Fruit fly (Drosophila melanogaster) whole organism, prepupa: ENCODE data around the gene ZnT77C.

Source experiments
- CG10631 ChIP-seq: fragments of 200-800 bp; sonication (Bioruptor generic); optimal IDR thresholded peaks from 2 replicates; lab custom pipeline; 2016; ENCODE audit warnings: missing biosample characterization, missing genetic modification characterization
- CG11294 ChIP-seq: fragments of 200-800 bp; sonication (Bioruptor generic); IDR thresholded peaks from 2 replicates; pipeline ENCODE4 v1.3.6; 2022; ENCODE audit warnings: missing biosample characterization, missing genetic modification characterization
- CG11762 ChIP-seq: fragments of 200-800 bp; sonication (Bioruptor generic); optimal IDR thresholded peaks from 3 replicates; lab custom pipeline; 2016; ENCODE audit warnings: missing biosample characterization, missing genetic modification characterization; ENCODE audit not compliant: insufficient read depth
- CG31627 ChIP-seq: fragments of 200-800 bp; sonication (Bioruptor generic); optimal IDR thresholded peaks from 3 replicates; lab custom pipeline; 2016; ENCODE audit warnings: missing biosample characterization, missing genetic modification characterization
- CG32006 ChIP-seq: fragments of 200-800 bp; sonication (Bioruptor generic); optimal IDR thresholded peaks from 3 replicates; lab custom pipeline; 2017; ENCODE audit warnings: missing biosample characterization, mild to moderate bottlenecking, missing genetic modification characterization
- CG34406 ChIP-seq: fragments of 200-800 bp; sonication (Bioruptor generic); optimal IDR thresholded peaks from 3 replicates; lab custom pipeline; 2016; ENCODE audit warnings: missing biosample characterization, missing genetic modification characterization
- CG3919 ChIP-seq: fragments of 200-800 bp; sonication (Bioruptor generic); optimal IDR thresholded peaks from 3 replicates; lab custom pipeline; 2016; ENCODE audit warnings: missing biosample characterization, missing genetic modification characterization
- CG4318 ChIP-seq: fragments of 200-800 bp; sonication (Bioruptor generic); optimal IDR thresholded peaks from 3 replicates; lab custom pipeline; 2017; ENCODE audit warnings: missing biosample characterization, mild to moderate bottlenecking, missing genetic modification characterization
- CG6163 ChIP-seq: fragments of 200-800 bp; sonication (Bioruptor generic); IDR thresholded peaks from 3 replicates; pipeline ENCODE4 v1.3.6; 2022; ENCODE audit warnings: missing biosample characterization, missing genetic modification characterization
- CG6276 ChIP-seq: fragments of 200-800 bp; sonication (Bioruptor generic); optimal IDR thresholded peaks from 2 replicates; lab custom pipeline; 2017; ENCODE audit warnings: missing biosample characterization, mild to moderate bottlenecking, missing genetic modification characterization
- CG8319 ChIP-seq: fragments of 200-800 bp; sonication (Bioruptor generic); optimal IDR thresholded peaks from 3 replicates; lab custom pipeline; 2016; ENCODE audit warnings: missing biosample characterization, missing genetic modification characterization
- CG9139 ChIP-seq: fragments of 200-800 bp; sonication (Bioruptor generic); optimal IDR thresholded peaks from 3 replicates; lab custom pipeline; 2017; ENCODE audit warnings: missing biosample characterization, mild to moderate bottlenecking, missing genetic modification characterization
- Eip75B ChIP-seq: fragments of 200-800 bp; sonication (Bioruptor generic); optimal IDR thresholded peaks from 3 replicates; lab custom pipeline; 2016; ENCODE audit warnings: missing biosample characterization, missing genetic modification characterization
- Eip78C ChIP-seq: fragments of 200-800 bp; sonication (Bioruptor generic); peaks from one replicate; lab custom pipeline; 2016; ENCODE audit warnings: missing biosample characterization, missing genetic modification characterization
- Eip93F ChIP-seq: fragments of 200-800 bp; sonication (Bioruptor generic); optimal IDR thresholded peaks from 2 replicates; lab custom pipeline; 2016; ENCODE audit warnings: missing biosample characterization, mild to moderate bottlenecking, missing genetic modification characterization
- Ets21C ChIP-seq: fragments of 200-800 bp; sonication (Bioruptor generic); optimal IDR thresholded peaks from 3 replicates; lab custom pipeline; 2016; ENCODE audit warnings: missing biosample characterization, missing genetic modification characterization
- Hr38 ChIP-seq: sonication (Bioruptor generic); optimal IDR thresholded peaks from 2 replicates; lab custom pipeline; 2016; ENCODE audit warnings: missing biosample characterization, missing genetic modification characterization
- Hr39 ChIP-seq: fragments of 200-800 bp; sonication (Bioruptor generic); optimal IDR thresholded peaks from 2 replicates; lab custom pipeline; 2016; ENCODE audit warnings: missing biosample characterization, missing genetic modification characterization
- Hr4 ChIP-seq: fragments of 200-800 bp; sonication (Bioruptor generic); optimal IDR thresholded peaks from 3 replicates; lab custom pipeline; 2016; ENCODE audit warnings: missing biosample characterization, missing genetic modification characterization
- Lpt ChIP-seq: fragments of 200-800 bp; sonication (Bioruptor generic); optimal IDR thresholded peaks from 3 replicates; lab custom pipeline; 2016; ENCODE audit warnings: missing biosample characterization, missing genetic modification characterization
- OdsH ChIP-seq: fragments of 200-800 bp; sonication (Bioruptor generic); optimal IDR thresholded peaks from 3 replicates; lab custom pipeline; 2016; ENCODE audit warnings: missing biosample characterization, missing genetic modification characterization
- Smox ChIP-seq: fragments of 200-800 bp; sonication (Bioruptor generic); optimal IDR thresholded peaks from 3 replicates; lab custom pipeline; 2016; ENCODE audit warnings: missing biosample characterization, missing genetic modification characterization
- Sox15 ChIP-seq: fragments of 200-800 bp; sonication (Bioruptor generic); optimal IDR thresholded peaks from 3 replicates; lab custom pipeline; 2016; ENCODE audit warnings: missing biosample characterization, missing genetic modification characterization
- achi ChIP-seq: fragments of 200-800 bp; sonication (Bioruptor generic); optimal IDR thresholded peaks from 3 replicates; lab custom pipeline; 2016; ENCODE audit warnings: missing biosample characterization, missing genetic modification characterization
- cyc ChIP-seq: fragments of 200-800 bp; sonication (Bioruptor generic); optimal IDR thresholded peaks from 3 replicates; lab custom pipeline; 2016; ENCODE audit warnings: missing biosample characterization, missing genetic modification characterization
- dac ChIP-seq: fragments of 200-800 bp; sonication (Bioruptor generic); optimal IDR thresholded peaks from 2 replicates; lab custom pipeline; 2017; ENCODE audit warnings: missing biosample characterization, mild to moderate bottlenecking, missing genetic modification characterization
- esn ChIP-seq: fragments of 200-800 bp; sonication (Bioruptor generic); optimal IDR thresholded peaks from 2 replicates; lab custom pipeline; 2016; ENCODE audit warnings: missing biosample characterization, mild to moderate bottlenecking, missing genetic modification characterization, moderate library complexity
- fd59A ChIP-seq: fragments of 200-800 bp; sonication (Bioruptor generic); optimal IDR thresholded peaks from 2 replicates; lab custom pipeline; 2017; ENCODE audit warnings: missing biosample characterization, mild to moderate bottlenecking, missing genetic modification characterization, missing genetic modification reagents
- lz ChIP-seq: fragments of 200-800 bp; sonication (Bioruptor generic); optimal IDR thresholded peaks from 3 replicates; lab custom pipeline; 2016; ENCODE audit warnings: missing biosample characterization, missing genetic modification characterization
- salr ChIP-seq, 2 experiments: fragments of 200-800 bp; sonication (Bioruptor generic); optimal IDR thresholded peaks; 3 replicates each; lab custom pipeline; 2016 to 2018; ENCODE audit warnings: missing biosample characterization in 2 of 2, missing genetic modification characterization in 2 of 2, mild to moderate bottlenecking in 1 of 2

ZnT77C gene

DNA sequence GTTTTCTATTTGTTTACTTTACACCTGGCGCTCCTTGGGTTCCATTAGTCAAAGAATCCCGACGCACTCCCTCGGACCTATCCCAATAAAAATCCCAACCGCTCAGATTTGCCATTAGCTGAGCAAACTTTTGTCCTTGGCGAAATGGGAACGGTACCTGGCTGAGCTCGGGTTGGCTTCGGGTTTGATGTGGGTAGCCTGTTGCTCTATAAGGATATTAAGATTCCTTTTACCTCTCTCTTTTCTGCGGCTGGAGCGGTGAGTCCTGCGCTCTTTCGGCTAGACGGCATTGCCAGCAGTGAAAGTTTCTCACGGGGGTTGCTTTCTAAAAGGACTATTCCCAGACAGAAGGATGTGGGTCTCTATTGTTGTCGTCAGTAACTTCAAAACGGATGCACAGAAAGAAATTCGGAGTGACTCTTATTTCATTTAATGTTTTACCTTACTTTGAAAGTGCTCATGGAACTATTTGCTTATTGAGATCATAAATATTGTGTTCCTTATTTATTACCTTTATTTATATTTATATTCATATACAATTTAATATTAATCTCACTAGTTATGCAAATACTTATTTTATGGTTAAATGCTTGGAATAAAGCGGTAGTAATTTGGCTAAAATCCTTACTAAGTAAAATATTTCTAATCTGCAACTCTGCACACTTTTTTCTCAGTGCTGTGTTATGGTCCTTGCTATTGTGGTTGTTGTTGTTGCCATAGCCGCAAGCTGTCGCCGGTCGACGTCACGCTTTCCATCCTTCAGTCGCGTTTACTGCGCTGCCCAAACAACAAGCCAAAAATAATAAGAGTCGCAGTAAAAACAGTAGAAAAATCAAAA is 52.9 kb downstream of the ZnT77C start, which contains the start of gene CG5910 (continued):
- TF ChIP-seq CG31627 (GFP tag; lab: Kevin White, UChicago) (peak; percentile 27), achi (GFP tag; lab: Kevin White, UChicago) (no peak), Sox15 (GFP tag; lab: Kevin White, UChicago) (peak; percentile 40), Hr38 (GFP tag; lab: Kevin White, UChicago) (no peak), dac (no peak), CG11294 (GFP tag; lab: Robert Waterston, UW) (peak; percentile 18; the same call in 1 of the 2 replicates), Lpt (peak; percentile 52), lz (peak; percentile 37), CG8319 (GFP tag; lab: Kevin White, UChicago) (no peak), CG6276 (no peak), CG9139 (no peak), CG32006 (GFP tag; lab: Kevin White, UChicago) (no peak), cyc (peak; percentile 53), CG3919 (GFP tag; lab: Kevin White, UChicago) (no peak), salr (GFP tag; optimal IDR thresholded peaks at IDR 0.05; lab: Kevin White, UChicago) (no peak), Hr4 (GFP tag; lab: Kevin White, UChicago) (no peak), CG4318 (GFP tag; lab: Kevin White, UChicago) (no peak), CG10631 (GFP tag; lab: Kevin White, UChicago) (no peak), CG34406 (GFP tag; lab: Kevin White, UChicago) (peak; percentile 75), Hr39 (GFP tag; lab: Kevin White, UChicago) (no peak), CG6163 (GFP tag; lab: Robert Waterston, UW) (peak; percentile 61; the same call in 1 of the 3 replicates), Smox (GFP tag; lab: Kevin White, UChicago) (no peak), Ets21C (GFP tag; lab: Kevin White, UChicago) (no peak)

DNA sequence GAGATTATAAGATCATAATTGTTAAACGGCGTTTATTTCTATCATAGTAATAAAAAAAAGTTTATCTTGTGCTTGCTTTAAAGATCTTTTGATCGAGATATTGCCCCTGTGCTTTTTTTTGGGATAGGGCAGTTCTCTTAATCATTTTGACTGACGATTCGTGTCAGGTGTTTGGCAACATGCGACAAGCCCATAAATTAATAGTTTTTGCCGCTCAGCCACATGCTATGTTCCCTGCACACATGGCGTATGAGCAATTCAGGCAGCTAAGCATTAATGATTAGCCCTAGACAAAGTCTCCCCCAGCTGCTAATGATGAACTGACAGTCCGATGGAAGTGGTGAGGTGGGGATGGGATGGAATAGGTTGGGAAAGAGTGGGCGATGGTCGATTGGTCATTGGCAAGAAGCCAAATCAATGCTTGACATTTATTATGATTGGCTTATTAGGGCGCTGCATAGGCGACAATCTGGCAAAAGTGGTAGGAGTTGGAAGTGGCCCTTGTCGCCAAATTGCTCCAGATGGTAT is 53.8 kb downstream of the ZnT77C start:
- no peak for TF ChIP-seq fd59A

DNA sequence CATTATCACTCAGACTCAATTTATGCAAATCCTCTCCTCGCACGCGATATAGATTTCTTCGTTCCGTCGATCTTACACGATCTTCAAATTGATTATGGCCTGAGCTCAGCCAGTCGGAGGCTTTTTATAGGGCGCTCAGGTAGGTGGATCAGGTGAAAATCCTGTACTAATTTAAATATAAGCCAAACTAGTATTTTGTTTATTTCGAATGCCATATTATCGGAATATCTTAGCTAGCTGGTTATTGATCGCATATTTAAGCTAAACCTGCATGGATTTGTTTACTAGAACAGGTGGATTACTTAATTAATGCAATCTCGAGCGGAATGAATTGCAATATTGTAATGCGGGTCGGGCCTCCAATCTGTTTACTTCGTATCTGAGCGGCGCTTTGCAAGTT is 54.9 kb downstream of the ZnT77C start, which contains the start of gene Hpd:
Gene Hpd (minus strand): TSS at position 101 of the 400 bp plus-strand sequence.
- TF ChIP-seq Eip78C (GFP tag; lab: Kevin White, UChicago), result no peak
- no peak for TF ChIP-seq Eip75B (GFP tag; lab: Kevin White, UChicago)
- TF ChIP-seq CG11762, result no peak
- TF ChIP-seq CG3919 (GFP tag; lab: Kevin White, UChicago), result no peak
- no peak for TF ChIP-seq OdsH (GFP tag; lab: Kevin White, UChicago)
- TF ChIP-seq CG11294 (GFP tag; lab: Robert Waterston, UW), result no peak
- TF ChIP-seq Hr39 (GFP tag; lab: Kevin White, UChicago), result no peak

DNA sequence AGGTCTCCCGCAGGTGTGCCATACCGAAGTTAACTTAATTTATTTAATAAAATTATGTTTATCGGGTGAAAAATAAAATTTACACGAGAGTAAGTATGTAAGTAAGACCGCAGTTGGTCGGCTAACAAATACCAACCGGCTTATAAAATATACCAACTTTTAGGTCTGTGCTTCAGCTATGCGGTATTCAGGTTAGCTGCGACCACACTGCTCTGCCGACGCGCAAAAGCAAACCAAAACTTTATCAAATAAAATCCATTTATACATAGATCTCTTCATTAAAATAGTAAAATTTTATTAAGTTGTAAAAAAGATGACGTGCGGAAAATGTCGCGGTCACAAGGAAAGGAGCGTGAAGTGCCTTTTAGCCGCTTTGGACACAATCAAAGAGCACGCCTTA is 58.7 kb downstream of the ZnT77C start, which contains the start of the genes mRpL15 and CtIP:
Gene mRpL15 (minus strand): TSS at position 141 of the 400 bp plus-strand sequence.
Gene CtIP (plus strand): TSS at position 182 of the 400 bp plus-strand sequence.
- TF ChIP-seq Eip93F (GFP tag; lab: Kevin White, UChicago), result peak; percentile 25
- no peak for TF ChIP-seq Hr39 (GFP tag; lab: Kevin White, UChicago)
- peak; percentile 16 for TF ChIP-seq esn (GFP tag; lab: Kevin White, UChicago)
